Worm (Caenorhabditis elegans) whole organism, L2 larva: ENCODE results near the gene C34C12.9.

Experiments used
- alr-1 ChIP-seq: fragments of 150-350 bp; optimal IDR thresholded peaks from 2 replicates; lab custom pipeline; 2014; ENCODE audit warnings: missing biosample characterization, missing genetic modification characterization
- ceh-82 ChIP-seq: fragments of 150-350 bp; optimal IDR thresholded peaks from 2 replicates; lab custom pipeline; 2014; ENCODE audit warnings: missing biosample characterization, missing genetic modification characterization
- dmd-4 ChIP-seq: sonication (generic microtip); optimal IDR thresholded peaks from 2 replicates; lab custom pipeline; 2017; ENCODE audit warnings: missing biosample characterization, missing genetic modification characterization
- egl-27 ChIP-seq: sonication (generic microtip); optimal IDR thresholded peaks from 3 replicates; lab custom pipeline; 2017; ENCODE audit warnings: missing biosample characterization, missing genetic modification reagents, missing genetic modification characterization
- fos-1 ChIP-seq: fragments of 150-350 bp; optimal IDR thresholded peaks from 2 replicates; lab custom pipeline; 2014; ENCODE audit warnings: missing biosample characterization, missing genetic modification characterization
- lin-11 ChIP-seq: fragments of 150-350 bp; sonication (generic microtip); optimal IDR thresholded peaks from 2 replicates; lab custom pipeline; 2014; ENCODE audit warnings: missing biosample characterization, missing genetic modification characterization, inconsistent platforms, mixed read lengths
- nhr-12 ChIP-seq: fragments of 150-350 bp; optimal IDR thresholded peaks from 2 replicates; lab custom pipeline; 2014; ENCODE audit warnings: missing biosample characterization, missing genetic modification characterization
- nhr-237 ChIP-seq: fragments of 150-350 bp; optimal IDR thresholded peaks from 2 replicates; lab custom pipeline; 2014; ENCODE audit warnings: missing biosample characterization, missing genetic modification characterization
- nhr-6 ChIP-seq: fragments of 150-350 bp; optimal IDR thresholded peaks from 2 replicates; lab custom pipeline; 2014; ENCODE audit warnings: missing biosample characterization, missing genetic modification characterization
- nhr-77 ChIP-seq: fragments of 150-350 bp; optimal IDR thresholded peaks from 2 replicates; lab custom pipeline; 2014; ENCODE audit warnings: missing biosample characterization, missing genetic modification characterization
- peb-1 ChIP-seq: fragments of 150-350 bp; optimal IDR thresholded peaks from 2 replicates; lab custom pipeline; 2014; ENCODE audit warnings: missing biosample characterization, missing genetic modification characterization
- skn-1 ChIP-seq: sonication (generic microtip); optimal IDR thresholded peaks from 2 replicates; lab custom pipeline; 2017; ENCODE audit warnings: missing biosample characterization, missing genetic modification characterization
- unc-62 ChIP-seq: fragments of 150-350 bp; optimal IDR thresholded peaks from 2 replicates; lab custom pipeline; 2014; ENCODE audit warnings: missing biosample characterization, missing genetic modification reagents, missing genetic modification characterization
- ztf-11 ChIP-seq: sonication (generic microtip); optimal IDR thresholded peaks from 2 replicates; lab custom pipeline; 2017; ENCODE audit warnings: missing biosample characterization, missing genetic modification characterization

DNA sequence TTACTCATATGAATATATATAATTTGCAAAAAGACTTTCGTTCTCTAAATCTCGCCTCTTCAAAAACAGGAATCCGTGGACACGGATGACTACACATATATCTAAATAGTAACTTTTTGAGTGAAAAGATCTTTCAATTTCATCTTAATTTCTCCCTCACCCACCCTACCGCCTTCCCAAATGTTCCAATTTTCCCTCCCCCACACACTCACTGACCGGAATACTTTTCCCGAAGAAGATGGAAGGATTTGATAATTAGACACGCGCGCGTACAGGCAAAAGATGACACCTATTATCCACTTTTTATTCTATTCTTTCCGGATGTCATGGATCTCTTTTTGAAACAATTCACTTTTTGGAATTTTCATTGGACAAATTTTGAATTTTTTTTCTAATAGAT, 5.6 kb upstream of the C34C12.9 start:
- TF ChIP-seq ztf-11 (tag; lab: Kevin White, UChicago): no peak
- TF ChIP-seq nhr-6 (tag; lab: Kevin White, UChicago): no peak
- TF ChIP-seq ceh-82 (tag; lab: Kevin White, UChicago): no peak
- no peak for TF ChIP-seq egl-27 (tag; lab: Kevin White, UChicago)
- TF ChIP-seq nhr-237 (tag; lab: Kevin White, UChicago): no peak
- TF ChIP-seq lin-11 (tag; lab: Kevin White, UChicago): no peak
- TF ChIP-seq skn-1 (tag; lab: Kevin White, UChicago): no peak
- no peak for TF ChIP-seq fos-1 (tag; lab: Kevin White, UChicago)
- TF ChIP-seq unc-62 (GFP tag; lab: Kevin White, UChicago): no peak
- TF ChIP-seq peb-1: no peak
- TF ChIP-seq dmd-4 (tag; lab: Kevin White, UChicago): no peak
- TF ChIP-seq nhr-12 (tag; lab: Kevin White, UChicago): no peak
- TF ChIP-seq alr-1 (tag; lab: Kevin White, UChicago): no peak
- TF ChIP-seq nhr-77 (tag; lab: Kevin White, UChicago): no peak
